Worm (Caenorhabditis elegans) whole organism, L3 larva: ENCODE results near the gene srh-296.

Experiments
- ZK546.5 ChIP-seq: sonication (generic microtip); optimal IDR thresholded peaks from 2 replicates; lab custom pipeline; 2017; ENCODE audit warnings: missing biosample characterization, missing genetic modification characterization
- elt-1 ChIP-seq: fragments of 150-350 bp; optimal IDR thresholded peaks from 2 replicates; lab custom pipeline; 2014; ENCODE audit warnings: missing biosample characterization, missing genetic modification characterization
- ztf-11 ChIP-seq: fragments of 150-350 bp; optimal IDR thresholded peaks from 2 replicates; lab custom pipeline; 2014; ENCODE audit warnings: missing biosample characterization, missing genetic modification characterization

DNA sequence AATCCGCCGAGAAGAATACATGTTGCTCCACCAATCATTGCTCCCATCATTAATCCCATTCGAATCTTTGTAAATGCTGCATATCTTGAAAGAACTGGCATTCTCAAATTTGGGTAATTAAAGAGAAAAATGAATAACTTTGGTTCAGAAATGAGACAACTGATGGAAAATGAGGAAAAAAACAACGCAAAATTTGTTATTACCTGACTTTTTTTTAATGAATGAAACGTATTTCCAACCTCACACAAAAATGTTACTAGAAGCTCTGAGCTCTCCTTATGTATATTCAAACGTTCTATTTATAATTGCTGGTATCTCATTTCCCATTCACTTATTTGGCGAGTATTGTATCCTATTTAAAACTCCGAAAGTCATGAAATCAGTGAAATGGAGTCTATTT lies 7.6 kb upstream of the srh-296 start, which contains the start of the genes Y94A7B.11 and srh-292:
- TF ChIP-seq ztf-11 (tag; lab: Kevin White, UChicago), result no peak
- TF ChIP-seq ZK546.5, result no peak
- TF ChIP-seq elt-1 (tag; lab: Kevin White, UChicago), result no peak
